Fruit fly (Drosophila melanogaster): ENCODE results near the gene Bub1.
A peak's percentile ranks its signal among the peaks of the same experiment; 100 is the strongest.

Gene Bub1

dm6 chr2L:5294392-5295244, 16.0 kb downstream of the Bub1 start:
- TF ChIP-seq CG9705 (GFP tag; optimal IDR thresholded peaks at IDR 0.05) = no peak
- TF ChIP-seq lola (GFP tag; optimal IDR thresholded peaks at IDR 0.05) = no peak
- no peak for TF ChIP-seq dl (GFP tag; optimal IDR thresholded peaks at IDR 0.05; ENCODE audit: insufficient read depth in 1 of 2, partially characterized antibody in 2 of 2)
- peak; percentile 43 for TF ChIP-seq fru (GFP tag; optimal IDR thresholded peaks at IDR 0.05)
- TF ChIP-seq sage (GFP tag; optimal IDR thresholded peaks at IDR 0.05) = no peak
- peak; percentile 27 for TF ChIP-seq GATAd (GFP tag; optimal IDR thresholded peaks at IDR 0.05)
- peak in 1 of 2 experiments; percentile 22 for TF ChIP-seq foxo (GFP tag; optimal IDR thresholded peaks at IDR 0.05)
- no peak for TF ChIP-seq Dfd (GFP tag; optimal IDR thresholded peaks at IDR 0.05)
- TF ChIP-seq psq (GFP tag; optimal IDR thresholded peaks at IDR 0.05) = peak; percentile 76
- TF ChIP-seq brk (GFP tag; optimal IDR thresholded peaks at IDR 0.05) = peak; percentile 48
- TF ChIP-seq sv (GFP tag; optimal IDR thresholded peaks at IDR 0.05) = no peak
- peak; percentile 42 for TF ChIP-seq woc (GFP tag; optimal IDR thresholded peaks at IDR 0.05)
- TF ChIP-seq jim (GFP tag; optimal IDR thresholded peaks at IDR 0.05) = no peak
- no peak for TF ChIP-seq Mio (GFP tag; optimal IDR thresholded peaks at IDR 0.05)
- no peak for TF ChIP-seq Hr78 (GFP tag; optimal IDR thresholded peaks at IDR 0.05)
- peak; percentile 22 for TF ChIP-seq Hr83 (GFP tag; optimal IDR thresholded peaks at IDR 0.05; ENCODE audit: poor library complexity, severe bottlenecking)
- no peak for TF ChIP-seq Rel (GFP tag; optimal IDR thresholded peaks at IDR 0.05)
- TF ChIP-seq Rel (tag; optimal IDR thresholded peaks at IDR 0.05) = peak; percentile 68
- TF ChIP-seq CG32264 (GFP tag; optimal IDR thresholded peaks at IDR 0.05) = no peak
- TF ChIP-seq Vsx2 (GFP tag; optimal IDR thresholded peaks at IDR 0.05; ENCODE audit: partially characterized antibody) = peak; percentile 48
- TF ChIP-seq N (GFP tag; optimal IDR thresholded peaks at IDR 0.05) = peak; percentile 4
- no peak for TF ChIP-seq dmrt93B (GFP tag; optimal IDR thresholded peaks at IDR 0.05)
- peak; percentile 27 for TF ChIP-seq Dif (GFP tag; optimal IDR thresholded peaks at IDR 0.05; ENCODE audit: partially characterized antibody)
- no peak for TF ChIP-seq Abd-B (GFP tag; optimal IDR thresholded peaks at IDR 0.05)
- peak; percentile 50 for TF ChIP-seq h (GFP tag; optimal IDR thresholded peaks at IDR 0.05)
- peak; percentile 13 for TF ChIP-seq ey (GFP tag; optimal IDR thresholded peaks at IDR 0.05)
- no peak for TF ChIP-seq pan (optimal IDR thresholded peaks at IDR 0.05)
- TF ChIP-seq HLH106 (tag; optimal IDR thresholded peaks at IDR 0.05) = peak; percentile 39
- TF ChIP-seq br (GFP tag; optimal IDR thresholded peaks at IDR 0.05) = no peak
- TF ChIP-seq Myc (optimal IDR thresholded peaks at IDR 0.05) = no peak
- no peak for TF ChIP-seq dsf (GFP tag; optimal IDR thresholded peaks at IDR 0.05; ENCODE audit: borderline replicate concordance)
- peak; percentile 38 for TF ChIP-seq Jra (GFP tag; optimal IDR thresholded peaks at IDR 0.05)
- peak; percentile 32 for TF ChIP-seq rgr (GFP tag; optimal IDR thresholded peaks at IDR 0.05)
- TF ChIP-seq tai (GFP tag; optimal IDR thresholded peaks at IDR 0.05) = peak; percentile 30
- peak; percentile 31 for TF ChIP-seq OdsH (GFP tag; optimal IDR thresholded peaks at IDR 0.05)
- TF ChIP-seq Hnf4 (GFP tag; optimal IDR thresholded peaks at IDR 0.05) = peak; percentile 75
- TF ChIP-seq Sp1 (GFP tag; optimal IDR thresholded peaks at IDR 0.05) = no peak
- TF ChIP-seq usp (GFP tag; optimal IDR thresholded peaks at IDR 0.05) = no peak
- peak; percentile 55 for TF ChIP-seq CrebA (GFP tag; optimal IDR thresholded peaks at IDR 0.05; ENCODE audit: borderline replicate concordance)

dm6 chr2L:5295245-5295572, 16.5 kb downstream of the Bub1 start:
- no peak for TF ChIP-seq rgr (GFP tag; optimal IDR thresholded peaks at IDR 0.05)
- TF ChIP-seq dl (GFP tag; optimal IDR thresholded peaks at IDR 0.05; ENCODE audit: insufficient read depth in 1 of 2, partially characterized antibody in 2 of 2) = no peak
- peak; percentile 46 for TF ChIP-seq sage (GFP tag; optimal IDR thresholded peaks at IDR 0.05)
- TF ChIP-seq CrebA (GFP tag; optimal IDR thresholded peaks at IDR 0.05; ENCODE audit: borderline replicate concordance) = no peak
- no peak for TF ChIP-seq foxo (GFP tag; optimal IDR thresholded peaks at IDR 0.05)
- TF ChIP-seq br (GFP tag; optimal IDR thresholded peaks at IDR 0.05) = peak; percentile 32
- TF ChIP-seq GATAd (GFP tag; optimal IDR thresholded peaks at IDR 0.05) = no peak
- TF ChIP-seq HLH106 (tag; optimal IDR thresholded peaks at IDR 0.05) = no peak
- no peak for TF ChIP-seq lola (GFP tag; optimal IDR thresholded peaks at IDR 0.05)
- no peak for TF ChIP-seq Hnf4 (GFP tag; optimal IDR thresholded peaks at IDR 0.05)
- peak; percentile 23 for TF ChIP-seq fru (GFP tag; optimal IDR thresholded peaks at IDR 0.05)
- no peak for TF ChIP-seq Myc (optimal IDR thresholded peaks at IDR 0.05)
- no peak for TF ChIP-seq jim (GFP tag; optimal IDR thresholded peaks at IDR 0.05)
